Fruit fly (Drosophila melanogaster) whole organism, adult: ENCODE results near the gene CG7497.

ENCODE experiments used
- CG14711 ChIP-seq: fragments of 200-800 bp; sonication (Bioruptor generic); optimal IDR thresholded peaks from 2 replicates; lab custom pipeline; 2018; ENCODE audit warnings: missing biosample characterization, mild to moderate bottlenecking, missing genetic modification characterization, moderate library complexity
- CG1620 ChIP-seq: fragments of 200-800 bp; sonication (Bioruptor generic); optimal IDR thresholded peaks from 2 replicates; lab custom pipeline; 2016; ENCODE audit warnings: missing biosample characterization, missing genetic modification characterization
- CG5204 ChIP-seq: fragments of 200-800 bp; sonication (Bioruptor generic); optimal IDR thresholded peaks from 2 replicates; lab custom pipeline; 2016; ENCODE audit warnings: missing biosample characterization, missing genetic modification characterization
- CG7045 ChIP-seq: fragments of 200-800 bp; sonication (Bioruptor generic); optimal IDR thresholded peaks from 2 replicates; lab custom pipeline; 2017; ENCODE audit warnings: missing biosample characterization, mild to moderate bottlenecking, missing genetic modification characterization
- Crg-1 ChIP-seq: fragments of 200-800 bp; sonication (Bioruptor generic); optimal IDR thresholded peaks from 2 replicates; lab custom pipeline; 2016; ENCODE audit warnings: missing biosample characterization, missing genetic modification characterization
- Hr96 ChIP-seq: fragments of 200-800 bp; sonication (Bioruptor generic); optimal IDR thresholded peaks from 2 replicates; lab custom pipeline; 2016; ENCODE audit warnings: missing biosample characterization, missing genetic modification characterization
- Mnt ChIP-seq: fragments of 200-800 bp; sonication (Bioruptor generic); optimal IDR thresholded peaks from 2 replicates; lab custom pipeline; 2016; ENCODE audit warnings: missing biosample characterization, mild to moderate bottlenecking, missing genetic modification characterization
- bab1 ChIP-seq: fragments of 200-800 bp; sonication (Bioruptor generic); optimal IDR thresholded peaks from 3 replicates; lab custom pipeline; 2019; ENCODE audit warnings: missing biosample characterization, mild to moderate bottlenecking, missing genetic modification characterization, moderate library complexity
- kay ChIP-seq: fragments of 200-800 bp; sonication (Bioruptor generic); peaks from one replicate; lab custom pipeline; 2016; ENCODE audit warnings: missing biosample characterization, missing genetic modification characterization, borderline replicate concordance
- tj ChIP-seq: fragments of 200-800 bp; sonication (Bioruptor generic); optimal IDR thresholded peaks from 3 replicates; lab custom pipeline; 2017; ENCODE audit warnings: missing biosample characterization, mild to moderate bottlenecking, missing genetic modification characterization, moderate library complexity
- toe ChIP-seq: fragments of 200-800 bp; sonication (Bioruptor generic); optimal IDR thresholded peaks from 2 replicates; lab custom pipeline; 2016; ENCODE audit warnings: missing biosample characterization, missing genetic modification characterization

- TF ChIP-seq CG14711 (tag; lab: Kevin White, UChicago) (no peak), CG1620 (GFP tag; lab: Kevin White, UChicago) (no peak), tj (no peak), kay (GFP tag; lab: Kevin White, UChicago) (no peak), Hr96 (GFP tag; lab: Kevin White, UChicago) (no peak), toe (GFP tag; lab: Kevin White, UChicago) (no peak), Mnt (GFP tag; lab: Kevin White, UChicago) (no peak), CG5204 (GFP tag; lab: Kevin White, UChicago) (no peak), Crg-1 (no peak), bab1 (no peak), CG7045 (GFP tag; lab: Kevin White, UChicago) (no peak)
These were observed 45.4 kb upstream of the CG7497 start for dm6 chr3L:17587897-17588296.
